Worm (Caenorhabditis elegans) whole organism, L3 larva: ENCODE results near the gene K10H10.4.

Experiments
- R02D3.7 ChIP-seq: fragments of 150-350 bp; optimal IDR thresholded peaks from 2 replicates; lab custom pipeline; 2014; ENCODE audit warnings: missing biosample characterization, missing genetic modification characterization
- aly-2 ChIP-seq: fragments of 150-350 bp; optimal IDR thresholded peaks from 2 replicates; lab custom pipeline; 2014; ENCODE audit warnings: missing biosample characterization, missing genetic modification characterization
- ama-1 ChIP-seq: fragments of 150-350 bp; optimal IDR thresholded peaks from 2 replicates; lab custom pipeline; 2018
- daf-12 ChIP-seq: fragments of 150-350 bp; optimal IDR thresholded peaks from 2 replicates; lab custom pipeline; 2014; ENCODE audit warnings: missing biosample characterization, missing genetic modification reagents, missing genetic modification characterization
- elt-2 ChIP-seq: sonication (generic microtip); optimal IDR thresholded peaks from 2 replicates; lab custom pipeline; 2016; ENCODE audit warnings: missing genetic modification reagents, mild to moderate bottlenecking, missing genetic modification characterization, missing compliant biosample characterization
- fos-1 ChIP-seq: fragments of 150-350 bp; optimal IDR thresholded peaks from 2 replicates; lab custom pipeline; 2014; ENCODE audit warnings: missing biosample characterization, missing genetic modification characterization
- lsy-12 ChIP-seq: sonication (generic microtip); optimal IDR thresholded peaks from 2 replicates; lab custom pipeline; 2016; ENCODE audit warnings: mild to moderate bottlenecking, missing genetic modification characterization, missing compliant biosample characterization
- nhr-11 ChIP-seq: fragments of 150-350 bp; optimal IDR thresholded peaks from 2 replicates; lab custom pipeline; 2014; ENCODE audit warnings: missing biosample characterization, missing genetic modification characterization
- nhr-23 ChIP-seq: fragments of 150-350 bp; optimal IDR thresholded peaks from 2 replicates; lab custom pipeline; 2014; ENCODE audit warnings: missing biosample characterization, missing genetic modification reagents, missing genetic modification characterization
- nhr-77 ChIP-seq: fragments of 150-350 bp; optimal IDR thresholded peaks from 2 replicates; lab custom pipeline; 2014; ENCODE audit warnings: missing biosample characterization, missing genetic modification characterization
- pha-4 ChIP-seq: fragments of 150-350 bp; optimal IDR thresholded peaks from 2 replicates; lab custom pipeline; 2014; ENCODE audit warnings: missing biosample characterization, missing genetic modification reagents, missing genetic modification characterization
- sea-2 ChIP-seq: fragments of 150-350 bp; sonication (generic microtip); optimal IDR thresholded peaks from 4 replicates; lab custom pipeline; 2014; ENCODE audit warnings: missing biosample characterization, missing genetic modification reagents, missing genetic modification characterization
- unc-62 ChIP-seq: fragments of 150-350 bp; sonication (generic microtip); optimal IDR thresholded peaks from 4 replicates; lab custom pipeline; 2014; ENCODE audit warnings: missing biosample characterization, missing genetic modification reagents, missing genetic modification characterization

DNA sequence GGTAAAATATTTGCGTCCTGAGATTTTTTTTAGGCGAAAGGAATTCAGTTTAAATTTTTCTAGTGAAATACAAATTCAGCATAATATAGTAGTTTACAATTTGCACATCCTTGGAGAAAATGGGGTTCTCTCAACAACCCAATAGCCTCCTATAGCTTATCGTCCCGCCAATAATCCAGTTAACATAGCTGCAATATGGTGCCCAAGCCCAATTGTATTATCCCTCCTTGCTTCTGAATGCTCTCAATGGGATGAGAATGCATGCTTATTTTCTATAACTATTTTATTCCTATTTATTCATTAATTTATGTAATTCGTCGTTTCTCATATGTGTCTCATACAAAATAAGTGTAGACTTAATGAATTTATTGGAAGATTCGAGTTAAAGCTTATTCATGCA lies 30.2 kb upstream of the K10H10.4 start:
- TF ChIP-seq R02D3.7 (tag; lab: Kevin White, UChicago) (no peak), nhr-23 (no peak), elt-2 (tag; lab: Kevin White, UChicago) (no peak), lsy-12 (no peak), fos-1 (tag; lab: Kevin White, UChicago) (no peak), nhr-11 (tag; lab: Kevin White, UChicago) (no peak), ama-1 (no peak), unc-62 (GFP tag; lab: Kevin White, UChicago) (no peak), daf-12 (tag; lab: Kevin White, UChicago) (no peak), nhr-77 (no peak), sea-2 (no peak), pha-4 (tag; lab: Kevin White, UChicago) (no peak), aly-2 (tag; lab: Kevin White, UChicago) (no peak)
